Worm (Caenorhabditis elegans): Measurements from ENCODE around the gene T28C6.8.

- TF ChIP-seq lsy-2 (tag; optimal IDR thresholded peaks at IDR 0.05) (no peak), nhr-237 (tag; optimal IDR thresholded peaks at IDR 0.05) (no peak), ztf-11 (tag; optimal IDR thresholded peaks at IDR 0.05) (no peak), sptf-1 (tag; optimal IDR thresholded peaks at IDR 0.05) (no peak)
These were observed 34.3 kb downstream of the T28C6.8 start for ce11 chrIV:8796246-8796645.
